Worm (Caenorhabditis elegans): ENCODE measurements around the gene Y19D2B.2.

ce11 chrII:10930678-10931650, 6.9 kb downstream of the Y19D2B.2 start:
- no peak for TF ChIP-seq sptf-1 (tag; optimal IDR thresholded peaks at IDR 0.05)
- TF ChIP-seq aly-2 (tag; optimal IDR thresholded peaks at IDR 0.05): no peak
- no peak for TF ChIP-seq fkh-10 (GFP tag; optimal IDR thresholded peaks at IDR 0.05)
- TF ChIP-seq Y116A8C.19 (tag; optimal IDR thresholded peaks at IDR 0.05; ENCODE audit: borderline replicate concordance): no peak
- no peak for TF ChIP-seq zag-1 (tag; optimal IDR thresholded peaks at IDR 0.05)
- no peak for TF ChIP-seq ama-1 (optimal IDR thresholded peaks at IDR 0.05)
- no peak for TF ChIP-seq fkh-4 (tag; optimal IDR thresholded peaks at IDR 0.05; ENCODE audit: borderline replicate concordance)
- TF ChIP-seq blmp-1 (tag; optimal IDR thresholded peaks at IDR 0.05): no peak
